Worm (Caenorhabditis elegans) whole organism, young adult: ENCODE measurements around the gene B0454.8.

ENCODE experiments used
- F39B2.1 ChIP-seq: fragments of 200-800 bp; sonication (Bioruptor generic); IDR thresholded peaks from 2 replicates; pipeline ENCODE4 v1.3.6; 2022; ENCODE audit warnings: missing genetic modification reagents, missing genetic modification characterization, missing compliant biosample characterization
- Y53F4B.3 ChIP-seq: fragments of 200-800 bp; sonication (Bioruptor generic); IDR thresholded peaks from 2 replicates; pipeline ENCODE4 v1.3.6; 2022; ENCODE audit warnings: missing genetic modification reagents, missing genetic modification characterization, missing compliant biosample characterization
- ZK185.1 ChIP-seq: sonication (generic microtip); optimal IDR thresholded peaks from 2 replicates; lab custom pipeline; 2016; ENCODE audit warnings: mild to moderate bottlenecking, missing genetic modification characterization, missing compliant biosample characterization; ENCODE audit not compliant: poor library complexity, severe bottlenecking
- ama-1 ChIP-seq, 3 experiments: fragments of 150-350 bp in 1 of 3; sonication (generic microtip) in 2 of 3; optimal IDR thresholded peaks; 2 replicates each; lab custom pipeline; 2014 to 2018; ENCODE audit warnings: missing biosample characterization in 2 of 3, missing genetic modification characterization in 2 of 3, missing genetic modification reagents in 2 of 3
- cebp-1 ChIP-seq, 2 experiments: fragments of 200-800 bp in 1 of 2; sonication (Bioruptor generic) in 1 of 2; sonication (generic microtip) in 1 of 2; IDR thresholded peaks in 1 of 2; optimal IDR thresholded peaks in 1 of 2; 2 replicates each; pipeline versions ENCODE4 v1.3.6 to Lab custom; 2017 to 2022; ENCODE audit warnings: missing compliant biosample characterization in 2 of 2, missing genetic modification characterization in 2 of 2, mild to moderate bottlenecking in 1 of 2, missing genetic modification reagents in 1 of 2, moderate library complexity in 1 of 2
- hsf-1 ChIP-seq: fragments of 200-800 bp; sonication (Bioruptor generic); IDR thresholded peaks from 2 replicates; pipeline ENCODE4 v1.3.6; 2022; ENCODE audit warnings: missing genetic modification reagents, missing genetic modification characterization, missing compliant biosample characterization
- lag-1 ChIP-seq: fragments of 200-800 bp; sonication (Bioruptor generic); IDR thresholded peaks from 2 replicates; pipeline ENCODE4 v1.3.6; 2022; ENCODE audit warnings: missing genetic modification reagents, missing genetic modification characterization, missing compliant biosample characterization
- let-607 ChIP-seq, 2 experiments: fragments of 200-800 bp in 1 of 2; sonication (Bioruptor generic) in 1 of 2; sonication (generic microtip) in 1 of 2; optimal IDR thresholded peaks; 2 replicates each; lab custom pipeline; 2016 to 2018; ENCODE audit warnings: mild to moderate bottlenecking in 2 of 2, missing compliant biosample characterization in 2 of 2, missing genetic modification characterization in 2 of 2, moderate library complexity in 2 of 2, missing genotype in 1 of 2
- lin-40 ChIP-seq: sonication (generic microtip); optimal IDR thresholded peaks from 2 replicates; lab custom pipeline; 2016; ENCODE audit warnings: missing genetic modification characterization, mild to moderate bottlenecking, missing compliant biosample characterization, missing genotype, missing genetic modification reagents
- pbrm-1 ChIP-seq: fragments of 200-800 bp; sonication (Bioruptor generic); IDR thresholded peaks from 2 replicates; pipeline ENCODE4 v1.3.6; 2022; ENCODE audit warnings: missing genetic modification reagents, missing genetic modification characterization, missing compliant biosample characterization
- snpc-1.3 ChIP-seq: sonication (generic microtip); optimal IDR thresholded peaks from 2 replicates; lab custom pipeline; 2017; ENCODE audit warnings: missing genetic modification characterization, mild to moderate bottlenecking, missing compliant biosample characterization, antibody characterized with exemption, moderate library complexity, missing genotype, missing genetic modification reagents; ENCODE audit not compliant: insufficient read depth
- snpc-4 ChIP-seq, 5 experiments: fragments of 150-350 bp in 1 of 5; sonication (generic microtip) in 4 of 5; optimal IDR thresholded peaks; 2 replicates each; lab custom pipeline; 2014 to 2018; ENCODE audit warnings: missing genetic modification characterization in 5 of 5, missing biosample characterization in 3 of 5, antibody characterized with exemption in 2 of 5, mild to moderate bottlenecking in 2 of 5, missing compliant biosample characterization in 2 of 5, missing genotype in 2 of 5, moderate library complexity in 2 of 5, missing genetic modification reagents in 1 of 5
- ztf-26 ChIP-seq: sonication (generic microtip); optimal IDR thresholded peaks from 2 replicates; lab custom pipeline; 2017; ENCODE audit warnings: missing genetic modification characterization, missing compliant biosample characterization

DNA sequence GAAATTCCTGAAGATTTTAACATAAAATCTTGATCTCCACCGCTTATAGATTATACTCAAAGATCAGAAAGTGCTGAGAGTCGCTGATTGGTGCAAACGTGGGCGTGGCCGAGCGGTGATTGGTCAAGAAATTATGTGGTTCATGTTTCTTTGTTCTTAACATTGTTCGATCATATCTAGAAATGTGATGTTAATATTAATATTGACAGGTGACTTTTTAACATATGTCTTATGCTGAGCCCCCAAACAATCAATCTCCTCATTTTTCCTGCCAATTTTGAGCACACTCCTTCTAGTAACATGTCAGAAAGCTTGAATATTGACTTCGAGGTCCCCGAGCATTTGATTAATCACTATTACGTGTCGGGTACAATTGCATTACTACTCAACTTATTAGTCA is 765 bp upstream of the B0454.8 start, which contains the start of gene sri-29:
- TF ChIP-seq let-607 (tag; optimal IDR thresholded peaks at IDR 0.05; lab: Kevin White, UChicago) (no peak), ama-1 (optimal IDR thresholded peaks at IDR 0.05; lab: Kevin White, UChicago) (no peak), ama-1 (GFP tag; optimal IDR thresholded peaks at IDR 0.05; lab: Kevin White, UChicago) (no peak), F39B2.1 (GFP tag; lab: Robert Waterston, UW) (no peak), pbrm-1 (no peak), hsf-1 (GFP tag; lab: Robert Waterston, UW) (no peak), ZK185.1 (tag; lab: Kevin White, UChicago) (no peak), ztf-26 (tag; lab: Kevin White, UChicago) (no peak), lag-1 (GFP tag; lab: Robert Waterston, UW) (no peak), lin-40 (tag; lab: Kevin White, UChicago) (no peak), cebp-1 (GFP tag; IDR thresholded peaks at IDR 0.05; lab: Robert Waterston, UW) (no peak), cebp-1 (tag; optimal IDR thresholded peaks at IDR 0.05; lab: Kevin White, UChicago) (no peak), snpc-1.3 (tag; lab: Kevin White, UChicago) (no peak), snpc-4 (GFP tag; optimal IDR thresholded peaks at IDR 0.05; lab: Kevin White, UChicago) (no peak), snpc-4 (tag; optimal IDR thresholded peaks at IDR 0.05; lab: Kevin White, UChicago) (no peak), Y53F4B.3 (GFP tag; lab: Robert Waterston, UW) (no peak)
